Fruit fly (Drosophila melanogaster): ENCODE results near the gene SuUR.

DNA sequence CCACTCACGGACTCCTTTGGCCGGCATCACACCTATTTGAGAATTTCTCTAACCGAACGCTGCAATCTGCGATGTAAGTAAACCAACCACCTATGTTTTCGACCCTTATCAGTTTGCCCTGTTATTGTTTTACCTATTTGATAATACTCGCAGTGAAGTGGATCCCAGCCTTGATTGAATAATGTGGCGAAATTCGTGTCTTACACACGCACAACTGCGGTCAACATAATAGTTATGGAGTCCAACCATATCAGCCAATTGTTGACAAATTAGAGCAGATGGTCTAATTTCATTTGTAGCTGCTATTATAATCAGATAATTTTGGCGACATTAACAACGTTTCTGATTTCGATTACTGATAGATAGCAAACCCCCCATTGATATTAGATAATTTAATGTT, 6.3 kb downstream of the SuUR start:
- TF ChIP-seq CG13204 (GFP tag; optimal IDR thresholded peaks at IDR 0.05) (no peak), Pif1A (GFP tag; optimal IDR thresholded peaks at IDR 0.05) (no peak), CG14655 (GFP tag; optimal IDR thresholded peaks at IDR 0.05) (no peak), CG17806 (tag; optimal IDR thresholded peaks at IDR 0.05) (no peak), CG10348 (GFP tag; IDR thresholded peaks at IDR 0.05) (no peak), fd96Ca (GFP tag; IDR thresholded peaks at IDR 0.05) (no peak), EcR (GFP tag; optimal IDR thresholded peaks at IDR 0.05) (no peak), D1 (tag; optimal IDR thresholded peaks at IDR 0.05) (no peak), CG12605 (GFP tag; IDR thresholded peaks at IDR 0.05) (no peak), CG8301 (tag; optimal IDR thresholded peaks at IDR 0.05) (no peak), Pif1B (GFP tag; optimal IDR thresholded peaks at IDR 0.05) (no peak), Ets98B (GFP tag; IDR thresholded peaks at IDR 0.05) (no peak), gl (tag; optimal IDR thresholded peaks at IDR 0.05) (no peak), Snoo (tag; optimal IDR thresholded peaks at IDR 0.05) (no peak)
